Fruit fly (Drosophila melanogaster) whole organism, prepupa: ENCODE results near the gene Irbp.
A peak's percentile ranks its signal among the peaks of the same experiment; 100 is the strongest.

Source experiments
- CG32006 ChIP-seq: fragments of 200-800 bp; sonication (Bioruptor generic); optimal IDR thresholded peaks from 3 replicates; lab custom pipeline; 2017; ENCODE audit warnings: missing biosample characterization, mild to moderate bottlenecking, missing genetic modification characterization
- CG6163 ChIP-seq: fragments of 200-800 bp; sonication (Bioruptor generic); IDR thresholded peaks from 3 replicates; pipeline ENCODE4 v1.3.6; 2022; ENCODE audit warnings: missing biosample characterization, missing genetic modification characterization
- CG6854 ChIP-seq: fragments of 200-800 bp; sonication (Bioruptor generic); optimal IDR thresholded peaks from 2 replicates; lab custom pipeline; 2017; ENCODE audit warnings: missing biosample characterization, mild to moderate bottlenecking, missing genetic modification characterization
- CG8119 ChIP-seq: fragments of 200-800 bp; sonication (Bioruptor generic); IDR thresholded peaks from 3 replicates; pipeline ENCODE4 v1.3.6; 2022; ENCODE audit warnings: missing biosample characterization, missing genetic modification characterization
- Eip75B ChIP-seq: fragments of 200-800 bp; sonication (Bioruptor generic); optimal IDR thresholded peaks from 3 replicates; lab custom pipeline; 2016; ENCODE audit warnings: missing biosample characterization, missing genetic modification characterization
- Gug ChIP-seq: fragments of 200-800 bp; sonication (Bioruptor generic); IDR thresholded peaks from 2 replicates; pipeline ENCODE4 v1.3.6; 2022; ENCODE audit warnings: missing biosample characterization, missing genetic modification characterization
- Hr39 ChIP-seq: fragments of 200-800 bp; sonication (Bioruptor generic); optimal IDR thresholded peaks from 2 replicates; lab custom pipeline; 2016; ENCODE audit warnings: missing biosample characterization, missing genetic modification characterization
- OdsH ChIP-seq: fragments of 200-800 bp; sonication (Bioruptor generic); optimal IDR thresholded peaks from 3 replicates; lab custom pipeline; 2016; ENCODE audit warnings: missing biosample characterization, missing genetic modification characterization
- eg ChIP-seq: fragments of 200-800 bp; sonication (Bioruptor generic); IDR thresholded peaks from 3 replicates; pipeline ENCODE4 v1.3.6; 2022; ENCODE audit warnings: missing biosample characterization, missing genetic modification characterization
- lz ChIP-seq: fragments of 200-800 bp; sonication (Bioruptor generic); optimal IDR thresholded peaks from 3 replicates; lab custom pipeline; 2016; ENCODE audit warnings: missing biosample characterization, missing genetic modification characterization
- svp ChIP-seq: fragments of 200-800 bp; sonication (Bioruptor generic); peaks from one replicate; lab custom pipeline; 2016; ENCODE audit warnings: missing biosample characterization, missing genetic modification characterization

DNA sequence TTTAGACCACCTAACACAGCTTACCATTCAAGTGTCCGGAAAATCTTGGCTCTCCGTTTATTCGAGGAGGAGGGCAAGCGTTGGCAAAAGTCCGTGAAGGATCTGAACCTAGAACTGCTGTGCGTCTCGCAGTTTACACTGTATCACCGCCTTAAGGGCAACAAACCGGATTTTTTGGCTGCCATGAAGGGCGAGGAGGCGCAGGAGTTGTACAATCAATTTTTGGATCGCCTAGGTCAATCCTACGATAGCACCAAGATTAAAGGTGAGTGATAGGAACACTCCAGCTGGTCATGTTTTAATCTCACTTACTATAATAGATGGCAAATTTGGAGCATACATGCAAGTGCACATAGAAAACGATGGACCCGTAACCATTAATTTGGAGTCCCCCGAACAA is 20.5 kb downstream of the Irbp start:
- TF ChIP-seq svp (GFP tag; lab: Kevin White, UChicago) = peak; percentile 88
- TF ChIP-seq OdsH (GFP tag; lab: Kevin White, UChicago) = no peak
- TF ChIP-seq CG32006 (GFP tag; lab: Kevin White, UChicago) = no peak
- TF ChIP-seq Hr39 = no peak
- TF ChIP-seq Eip75B (GFP tag; lab: Kevin White, UChicago) = no peak
- TF ChIP-seq CG6163 (GFP tag; lab: Robert Waterston, UW) = no peak
- TF ChIP-seq CG6854 (GFP tag; lab: Kevin White, UChicago) = no peak
- TF ChIP-seq Gug (GFP tag; lab: Robert Waterston, UW) = no peak
- no peak for TF ChIP-seq lz
- TF ChIP-seq eg (GFP tag; lab: Robert Waterston, UW) = no peak
- TF ChIP-seq CG8119 (GFP tag; lab: Robert Waterston, UW) = no peak
